Worm (Caenorhabditis elegans) whole organism, mixed stage, embryonic: ENCODE data around the gene bec-1.

Experiments
- M03D4.4 ChIP-seq: sonication (generic microtip); optimal IDR thresholded peaks from 2 replicates; lab custom pipeline; 2017; ENCODE audit warnings: mild to moderate bottlenecking, missing genetic modification characterization, missing compliant biosample characterization
- elt-3 ChIP-seq: fragments of 150-350 bp; optimal IDR thresholded peaks from 2 replicates; lab custom pipeline; 2014; ENCODE audit warnings: missing biosample characterization, missing genetic modification characterization
- mab-5 ChIP-seq: fragments of 150-350 bp; optimal IDR thresholded peaks from 2 replicates; lab custom pipeline; 2014; ENCODE audit warnings: missing biosample characterization, missing genetic modification characterization
- nhr-237 ChIP-seq: fragments of 150-350 bp; optimal IDR thresholded peaks from 2 replicates; lab custom pipeline; 2014; ENCODE audit warnings: missing biosample characterization, missing genetic modification characterization
- nhr-76 ChIP-seq: sonication (generic microtip); optimal IDR thresholded peaks from 2 replicates; lab custom pipeline; 2017; ENCODE audit warnings: missing biosample characterization, missing genetic modification characterization
- snpc-4 ChIP-seq: fragments of 150-350 bp; optimal IDR thresholded peaks from 2 replicates; lab custom pipeline; 2014; ENCODE audit warnings: missing biosample characterization, missing genetic modification characterization
- unc-120 ChIP-seq: sonication (generic microtip); optimal IDR thresholded peaks from 2 replicates; lab custom pipeline; 2017; ENCODE audit warnings: missing genetic modification characterization, missing compliant biosample characterization; ENCODE audit not compliant: poor library complexity, severe bottlenecking
- unc-62 ChIP-seq: fragments of 150-350 bp; optimal IDR thresholded peaks from 2 replicates; lab custom pipeline; 2014; ENCODE audit warnings: missing biosample characterization, missing genetic modification reagents, missing genetic modification characterization
- zip-8 ChIP-seq: fragments of 150-350 bp; optimal IDR thresholded peaks from 2 replicates; lab custom pipeline; 2014; ENCODE audit warnings: missing biosample characterization, missing genetic modification characterization

- TF ChIP-seq nhr-237 (tag; lab: Kevin White, UChicago) = no peak
- no peak for TF ChIP-seq unc-120 (tag; lab: Kevin White, UChicago)
- TF ChIP-seq elt-3 = no peak
- TF ChIP-seq mab-5 = no peak
- TF ChIP-seq snpc-4 = no peak
- TF ChIP-seq nhr-76 (tag; lab: Kevin White, UChicago) = no peak
- TF ChIP-seq unc-62 (GFP tag; lab: Kevin White, UChicago) = no peak
- no peak for TF ChIP-seq zip-8 (tag; lab: Kevin White, UChicago)
- no peak for TF ChIP-seq M03D4.4 (tag; lab: Kevin White, UChicago)
Observed at ce11 chrIV:5671325-5671724, 7.1 kb upstream of the bec-1 start.
